Worm (Caenorhabditis elegans): ENCODE data around the gene F18E9.7.

DNA sequence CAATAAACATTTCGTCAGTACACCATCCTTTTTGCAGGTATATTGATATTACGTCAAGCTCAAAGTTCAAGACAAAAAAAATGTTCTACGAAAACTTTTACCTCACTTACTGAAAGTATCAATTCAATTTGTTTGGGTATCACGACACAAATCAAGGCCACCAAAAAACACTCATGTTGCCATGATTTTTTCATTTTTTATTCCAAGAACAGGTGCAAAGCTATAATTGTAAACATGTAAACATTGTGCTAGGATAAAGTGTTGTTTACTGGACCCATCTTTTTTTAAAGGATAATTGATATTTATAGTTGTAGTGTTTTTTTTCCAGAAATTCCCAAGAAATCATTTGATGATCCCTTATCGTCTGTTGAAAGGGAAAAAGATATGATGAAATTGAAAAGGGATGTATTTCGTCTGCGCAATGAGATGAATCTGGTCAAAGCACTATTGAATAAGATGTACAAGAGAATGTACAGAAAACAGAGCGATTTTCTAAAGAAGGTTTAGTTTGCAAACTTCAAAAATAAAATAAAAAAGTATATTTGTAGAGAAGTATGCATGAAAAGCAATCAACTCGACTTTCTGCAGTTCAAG lies 14.7 kb downstream of the F18E9.7 start:
- TF ChIP-seq unc-62 (GFP tag; optimal IDR thresholded peaks at IDR 0.05) (no peak), nhr-12 (tag; optimal IDR thresholded peaks at IDR 0.05) (no peak), mls-2 (tag; optimal IDR thresholded peaks at IDR 0.05) (no peak), ces-1 (GFP tag; optimal IDR thresholded peaks at IDR 0.05) (no peak), elt-3 (tag; optimal IDR thresholded peaks at IDR 0.05) (no peak), lsy-2 (tag; optimal IDR thresholded peaks at IDR 0.05) (no peak), unc-120 (tag; optimal IDR thresholded peaks at IDR 0.05; ENCODE audit: poor library complexity, severe bottlenecking) (no peak), elt-1 (tag; optimal IDR thresholded peaks at IDR 0.05; ENCODE audit: borderline replicate concordance, insufficient read depth) (no peak), snpc-4 (tag; optimal IDR thresholded peaks at IDR 0.05) (no peak), drap-1 (GFP tag; optimal IDR thresholded peaks at IDR 0.05) (no peak), tbx-8 (GFP tag; optimal IDR thresholded peaks at IDR 0.05) (no peak), mab-5 (tag; optimal IDR thresholded peaks at IDR 0.05) (no peak)

All from whole organism, mixed stage, embryonic.